Fruit fly (Drosophila melanogaster) whole organism, wandering third instar larva: Measurements from ENCODE around the gene CG10587.

Experiments used
- Abd-B ChIP-seq: fragments of >200 bp; optimal IDR thresholded peaks from 2 replicates; lab custom pipeline; 2017; ENCODE audit warnings: missing biosample characterization, missing genetic modification characterization
- CG32264 ChIP-seq: fragments of 200-800 bp; sonication (Bioruptor generic); optimal IDR thresholded peaks from 2 replicates; lab custom pipeline; 2016; ENCODE audit warnings: missing biosample characterization, missing genetic modification characterization
- CG9705 ChIP-seq: fragments of 200-800 bp; sonication (Bioruptor generic); optimal IDR thresholded peaks from 2 replicates; lab custom pipeline; 2018; ENCODE audit warnings: missing biosample characterization, mild to moderate bottlenecking, missing genetic modification characterization
- CrebA ChIP-seq: fragments of 200-800 bp; sonication (Bioruptor generic); optimal IDR thresholded peaks from 2 replicates; lab custom pipeline; 2016; ENCODE audit warnings: missing biosample characterization, mild to moderate bottlenecking, missing genetic modification characterization, borderline replicate concordance
- Dfd ChIP-seq: fragments of >200 bp; optimal IDR thresholded peaks from 2 replicates; lab custom pipeline; 2017; ENCODE audit warnings: missing biosample characterization, missing genetic modification characterization
- Dif ChIP-seq: fragments of 200-275, 200-300 bp; sonication (Bioruptor generic); optimal IDR thresholded peaks from 2 replicates; lab custom pipeline; 2018; ENCODE audit warnings: missing biosample characterization, missing genetic modification characterization; ENCODE audit not compliant: partially characterized antibody
- GATAd ChIP-seq: sonication (Bioruptor generic); optimal IDR thresholded peaks from 2 replicates; lab custom pipeline; 2016; ENCODE audit warnings: missing biosample characterization, missing genetic modification characterization
- HLH106 ChIP-seq: fragments of 200-800 bp; optimal IDR thresholded peaks from 3 replicates; lab custom pipeline; 2019; ENCODE audit warnings: missing biosample characterization, mild to moderate bottlenecking, missing genetic modification characterization, moderate library complexity
- Hnf4 ChIP-seq: fragments of 200-800 bp; sonication (Bioruptor generic); optimal IDR thresholded peaks from 2 replicates; lab custom pipeline; 2016; ENCODE audit warnings: missing biosample characterization, mild to moderate bottlenecking, missing genetic modification characterization
- Hr83 ChIP-seq: fragments of 200-300 bp; sonication (Bioruptor generic); optimal IDR thresholded peaks from 2 replicates; lab custom pipeline; 2016; ENCODE audit warnings: missing biosample characterization, mild to moderate bottlenecking, missing genetic modification characterization, moderate library complexity; ENCODE audit not compliant: poor library complexity, severe bottlenecking
- Jra ChIP-seq: sonication (Bioruptor generic); optimal IDR thresholded peaks from 2 replicates; lab custom pipeline; 2016; ENCODE audit warnings: missing biosample characterization, missing genetic modification characterization
- Mio ChIP-seq: sonication (Bioruptor generic); optimal IDR thresholded peaks from 2 replicates; lab custom pipeline; 2016; ENCODE audit warnings: missing biosample characterization, missing genetic modification characterization
- OdsH ChIP-seq: fragments of 200-800 bp; sonication (Bioruptor generic); optimal IDR thresholded peaks from 2 replicates; lab custom pipeline; 2016; ENCODE audit warnings: missing biosample characterization, mild to moderate bottlenecking, missing genetic modification characterization
- Rel ChIP-seq, 2 experiments: fragments of 200-800 bp; sonication (Bioruptor generic) in 1 of 2; optimal IDR thresholded peaks; 2 replicates in 1 of 2; 3 replicates in 1 of 2; lab custom pipeline; 2016 to 2019; ENCODE audit warnings: mild to moderate bottlenecking in 2 of 2, missing biosample characterization in 2 of 2, missing genetic modification characterization in 2 of 2, moderate library complexity in 1 of 2
- Sp1 ChIP-seq: fragments of 200-800 bp; sonication (Bioruptor generic); optimal IDR thresholded peaks from 3 replicates; lab custom pipeline; 2019; ENCODE audit warnings: missing biosample characterization, mild to moderate bottlenecking, missing genetic modification characterization, moderate library complexity
- Vsx2 ChIP-seq: fragments of 200-300, 225-300 bp; sonication (Bioruptor generic); optimal IDR thresholded peaks from 2 replicates; lab custom pipeline; 2018; ENCODE audit warnings: missing biosample characterization, missing genetic modification characterization; ENCODE audit not compliant: partially characterized antibody
- br ChIP-seq: fragments of 200-800 bp; sonication (Bioruptor generic); optimal IDR thresholded peaks from 2 replicates; lab custom pipeline; 2016; ENCODE audit warnings: missing biosample characterization, missing genetic modification characterization
- brk ChIP-seq: fragments of 200-800 bp; sonication (Bioruptor generic); optimal IDR thresholded peaks from 2 replicates; lab custom pipeline; 2016; ENCODE audit warnings: missing biosample characterization, mild to moderate bottlenecking, missing genetic modification characterization
- dl ChIP-seq, 2 experiments: fragments of 175-275, 200-275 bp in 1 of 2; fragments of 200-275 bp in 1 of 2; sonication (Bioruptor generic); optimal IDR thresholded peaks; lab custom pipeline; 2018; ENCODE audit warnings: mild to moderate bottlenecking in 2 of 2, missing biosample characterization in 2 of 2, missing genetic modification characterization in 2 of 2, moderate library complexity in 2 of 2; ENCODE audit not compliant: partially characterized antibody in 2 of 2, insufficient read depth in 1 of 2
- dmrt93B ChIP-seq: fragments of 200-800 bp; sonication (Bioruptor generic); optimal IDR thresholded peaks from 2 replicates; lab custom pipeline; 2018; ENCODE audit warnings: missing biosample characterization, mild to moderate bottlenecking, missing genetic modification characterization
- dsf ChIP-seq: sonication (Bioruptor generic); optimal IDR thresholded peaks from 2 replicates; lab custom pipeline; 2016; ENCODE audit warnings: missing biosample characterization, missing genetic modification characterization, borderline replicate concordance
- foxo ChIP-seq, 2 experiments: fragments of 200-800 bp; sonication (Bioruptor generic); optimal IDR thresholded peaks; 2 replicates in 1 of 2; 3 replicates in 1 of 2; lab custom pipeline; 2016 to 2017; ENCODE audit warnings: missing biosample characterization in 2 of 2, missing genetic modification characterization in 2 of 2
- fru ChIP-seq: fragments of 200-800 bp; sonication (Bioruptor generic); optimal IDR thresholded peaks from 3 replicates; lab custom pipeline; 2016; ENCODE audit warnings: missing biosample characterization, mild to moderate bottlenecking, missing genetic modification characterization
- h ChIP-seq: fragments of 200-800 bp; sonication (Bioruptor generic); optimal IDR thresholded peaks from 3 replicates; lab custom pipeline; 2016; ENCODE audit warnings: missing biosample characterization, mild to moderate bottlenecking, missing genetic modification characterization
- jim ChIP-seq: fragments of 175-275, 200-325 bp; sonication (Bioruptor generic); optimal IDR thresholded peaks from 2 replicates; lab custom pipeline; 2016; ENCODE audit warnings: missing biosample characterization, mild to moderate bottlenecking, missing genetic modification characterization
- lola ChIP-seq: fragments of >200 bp; optimal IDR thresholded peaks from 2 replicates; lab custom pipeline; 2017; ENCODE audit warnings: missing biosample characterization, missing genetic modification characterization
- pan ChIP-seq: fragments of >200 bp; optimal IDR thresholded peaks from 2 replicates; lab custom pipeline; 2017
- psq ChIP-seq: fragments of 200-800 bp; sonication (Bioruptor generic); optimal IDR thresholded peaks from 3 replicates; lab custom pipeline; 2017; ENCODE audit warnings: missing biosample characterization, mild to moderate bottlenecking, missing genetic modification characterization, moderate library complexity
- rgr ChIP-seq: fragments of 200-800 bp; sonication (Bioruptor generic); optimal IDR thresholded peaks from 3 replicates; lab custom pipeline; 2016; ENCODE audit warnings: missing biosample characterization, mild to moderate bottlenecking, missing genetic modification characterization
- sage ChIP-seq: fragments of 200-800 bp; sonication (Bioruptor generic); optimal IDR thresholded peaks from 2 replicates; lab custom pipeline; 2016; ENCODE audit warnings: missing biosample characterization, mild to moderate bottlenecking, missing genetic modification characterization
- sv ChIP-seq: fragments of 200-800 bp; sonication (Bioruptor generic); optimal IDR thresholded peaks from 3 replicates; lab custom pipeline; 2016; ENCODE audit warnings: missing biosample characterization, missing genetic modification characterization
- tai ChIP-seq: sonication (Bioruptor generic); optimal IDR thresholded peaks from 2 replicates; lab custom pipeline; 2016; ENCODE audit warnings: missing biosample characterization, missing genetic modification characterization
- usp ChIP-seq: fragments of >200 bp; optimal IDR thresholded peaks from 2 replicates; lab custom pipeline; 2017; ENCODE audit warnings: missing biosample characterization, missing genetic modification characterization
- woc ChIP-seq: sonication (Bioruptor generic); optimal IDR thresholded peaks from 2 replicates; lab custom pipeline; 2016; ENCODE audit warnings: missing biosample characterization, mild to moderate bottlenecking, missing genetic modification characterization

Gene CG10587

dm6 chr3L:20982544-20982943, 20.2 kb upstream of the CG10587 start:
- TF ChIP-seq Dif (GFP tag; lab: Kevin White, UChicago) = no peak
- TF ChIP-seq dsf (GFP tag; lab: Kevin White, UChicago) = no peak
- no peak for TF ChIP-seq usp (GFP tag; lab: Kevin White, UChicago)
- no peak for TF ChIP-seq jim (GFP tag; lab: Kevin White, UChicago)
- TF ChIP-seq Abd-B (GFP tag; lab: Kevin White, UChicago) = no peak
- TF ChIP-seq sv = no peak
- TF ChIP-seq Mio = no peak
- TF ChIP-seq woc = no peak
- no peak for TF ChIP-seq Vsx2
- no peak for TF ChIP-seq tai (GFP tag; lab: Kevin White, UChicago)
- TF ChIP-seq Rel (GFP tag; optimal IDR thresholded peaks at IDR 0.05; lab: Kevin White, UChicago) = no peak
- TF ChIP-seq Rel (tag; optimal IDR thresholded peaks at IDR 0.05; lab: Kevin White, UChicago) = no peak
- TF ChIP-seq CG9705 (GFP tag; lab: Kevin White, UChicago) = no peak
- no peak for TF ChIP-seq CrebA (GFP tag; lab: Kevin White, UChicago)
- TF ChIP-seq sage (GFP tag; lab: Kevin White, UChicago) = no peak
- no peak for TF ChIP-seq Dfd (GFP tag; lab: Kevin White, UChicago)
- TF ChIP-seq rgr (GFP tag; lab: Kevin White, UChicago) = no peak
- TF ChIP-seq CG32264 (GFP tag; lab: Kevin White, UChicago) = no peak
- no peak for TF ChIP-seq GATAd (GFP tag; lab: Kevin White, UChicago)
- TF ChIP-seq lola (GFP tag; lab: Kevin White, UChicago) = no peak
- TF ChIP-seq, all 38 proteins: peak for 0

- no peak for TF ChIP-seq Vsx2
- TF ChIP-seq psq = peak; percentile 9
- no peak for TF ChIP-seq br (GFP tag; lab: Kevin White, UChicago)
- peak; percentile 38 for TF ChIP-seq fru (GFP tag; lab: Kevin White, UChicago)
- no peak for TF ChIP-seq dmrt93B (GFP tag; lab: Kevin White, UChicago)
- TF ChIP-seq Jra = no peak
- TF ChIP-seq Abd-B (GFP tag; lab: Kevin White, UChicago) = no peak
- TF ChIP-seq h (GFP tag; lab: Kevin White, UChicago) = peak; percentile 1
- TF ChIP-seq lola (GFP tag; lab: Kevin White, UChicago) = no peak
- TF ChIP-seq brk (GFP tag; lab: Kevin White, UChicago) = no peak
- TF ChIP-seq OdsH (GFP tag; lab: Kevin White, UChicago) = peak; percentile 12
- no peak for TF ChIP-seq CG32264 (GFP tag; lab: Kevin White, UChicago)
- no peak for TF ChIP-seq Mio
- no peak for TF ChIP-seq Dfd (GFP tag; lab: Kevin White, UChicago)
- TF ChIP-seq Hnf4 (GFP tag; lab: Kevin White, UChicago) = no peak
- TF ChIP-seq woc = peak; percentile 21
- no peak for TF ChIP-seq Hr83 (GFP tag; lab: Kevin White, UChicago)
- TF ChIP-seq sage (GFP tag; lab: Kevin White, UChicago) = no peak
- peak in 1 of 2 experiments; percentile 1 for TF ChIP-seq foxo (GFP tag; optimal IDR thresholded peaks at IDR 0.05; lab: Kevin White, UChicago)
- TF ChIP-seq usp (GFP tag; lab: Kevin White, UChicago) = no peak
- peak; percentile 33 for TF ChIP-seq HLH106
- TF ChIP-seq dl (GFP tag; optimal IDR thresholded peaks at IDR 0.05; lab: Kevin White, UChicago; ENCODE audit: insufficient read depth in 1 of 2, partially characterized antibody in 2 of 2) = no peak
- TF ChIP-seq rgr (GFP tag; lab: Kevin White, UChicago) = no peak
- peak; percentile 17 for TF ChIP-seq Sp1 (GFP tag; lab: Kevin White, UChicago)
- TF ChIP-seq sv = no peak
- no peak for TF ChIP-seq pan (lab: Kevin White, UChicago)
Measured at dm6 chr3L:20981724-20982123, 19.4 kb upstream of the CG10587 start.

dm6 chr3L:20980499-20980898, 18.1 kb upstream of the CG10587 start:
- TF ChIP-seq HLH106 (no peak), OdsH (GFP tag; lab: Kevin White, UChicago) (no peak), Rel (GFP tag; optimal IDR thresholded peaks at IDR 0.05; lab: Kevin White, UChicago) (no peak), Rel (tag; optimal IDR thresholded peaks at IDR 0.05; lab: Kevin White, UChicago) (no peak), Hr83 (GFP tag; lab: Kevin White, UChicago) (no peak), Sp1 (GFP tag; lab: Kevin White, UChicago) (no peak)
- TF ChIP-seq, all 38 proteins: peak for 0
